Fruit fly (Drosophila melanogaster) ovary, adult (tissue): ENCODE results near the gene CG13239.

Experiments
- CG17801 ChIP-seq: fragments of 200-800 bp; optimal IDR thresholded peaks from 2 replicates; lab custom pipeline; 2019; ENCODE audit warnings: missing biosample characterization, mild to moderate bottlenecking, missing genetic modification characterization, moderate library complexity; ENCODE audit not compliant: partially characterized antibody

The CG13239 gene

DNA sequence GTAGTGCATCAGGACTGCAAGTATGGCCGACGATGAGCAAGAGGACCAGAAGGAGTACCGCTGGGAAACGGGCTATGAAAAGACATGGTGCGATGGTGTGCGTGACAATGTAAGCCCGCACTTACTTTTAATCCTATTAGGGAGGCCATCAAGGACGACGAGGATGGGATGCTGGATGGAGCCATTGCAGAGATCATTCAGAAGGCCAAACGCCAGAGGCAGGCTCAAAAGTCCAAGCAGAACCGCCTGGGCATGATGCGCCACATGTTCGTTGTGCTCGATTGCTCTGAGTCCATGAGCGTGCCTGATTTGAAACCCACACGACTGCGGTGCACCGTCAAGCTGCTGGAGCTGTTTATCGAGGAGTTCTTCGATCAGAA lies 18.7 kb downstream of the CG13239 start:
- TF ChIP-seq CG17801 (GFP tag; lab: Kevin White, UChicago), result no peak

DNA sequence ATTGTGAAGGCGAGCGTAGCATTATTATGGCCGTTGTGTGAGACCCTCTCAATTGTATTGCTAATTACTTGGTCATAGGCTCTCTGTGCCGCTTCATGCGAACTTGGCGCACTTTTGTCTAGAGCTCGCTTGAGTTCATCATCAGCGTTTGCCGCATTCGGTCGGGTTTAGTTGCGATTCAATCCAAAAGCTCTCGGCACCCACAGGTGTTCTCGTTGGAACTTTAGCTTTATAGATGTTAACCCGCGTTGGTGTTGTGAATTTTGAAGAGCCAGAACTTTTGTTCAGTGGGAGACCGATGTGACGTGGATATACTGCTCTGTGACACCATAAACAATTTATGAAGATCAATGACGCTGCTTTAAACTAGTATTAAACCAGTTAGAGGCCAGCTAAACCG lies 20.3 kb downstream of the CG13239 start, which contains the start of gene slif:
slif (plus strand) TSS at position 132 of the 400 bp plus-strand sequence.
- TF ChIP-seq CG17801 (GFP tag; lab: Kevin White, UChicago), result no peak

DNA sequence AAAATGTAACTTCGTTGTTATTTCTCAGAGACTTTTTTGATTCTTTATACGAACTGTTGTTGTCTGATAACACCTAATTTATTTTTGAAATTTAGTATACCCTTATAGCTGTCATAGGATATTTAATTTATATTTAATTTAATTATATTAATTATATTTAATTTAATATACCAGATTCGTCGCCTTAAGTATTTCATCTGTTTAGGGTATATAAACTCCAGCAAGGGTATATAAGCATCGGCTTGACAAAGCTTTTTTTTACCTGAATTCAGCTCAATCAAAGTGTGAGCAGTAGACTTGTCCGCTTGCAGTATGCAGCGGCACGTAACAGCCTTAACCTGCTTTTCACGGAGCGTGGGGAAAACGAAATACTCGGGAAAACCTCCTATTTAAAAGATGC lies 23.1 kb downstream of the CG13239 start:
- no peak for TF ChIP-seq CG17801 (GFP tag; lab: Kevin White, UChicago)

DNA sequence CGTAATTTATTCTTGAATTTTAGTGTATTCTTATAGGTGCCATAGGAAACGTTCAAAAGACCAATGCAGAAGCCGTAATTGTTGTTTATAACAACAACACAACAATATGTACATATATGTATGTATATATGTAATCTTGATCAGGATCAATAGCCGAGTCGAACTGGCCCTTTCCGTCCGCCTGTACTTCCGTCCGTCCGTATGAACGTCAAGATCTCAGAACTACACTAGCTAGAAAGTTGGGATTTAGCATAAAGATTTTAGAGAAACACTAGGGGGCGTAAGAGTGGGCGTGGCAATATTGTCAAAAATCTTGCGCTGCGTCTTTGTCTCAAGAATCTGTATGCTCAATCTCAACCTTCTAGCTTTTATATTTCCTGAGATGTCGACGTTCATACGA lies 23.9 kb downstream of the CG13239 start:
- no peak for TF ChIP-seq CG17801 (GFP tag; lab: Kevin White, UChicago)

DNA sequence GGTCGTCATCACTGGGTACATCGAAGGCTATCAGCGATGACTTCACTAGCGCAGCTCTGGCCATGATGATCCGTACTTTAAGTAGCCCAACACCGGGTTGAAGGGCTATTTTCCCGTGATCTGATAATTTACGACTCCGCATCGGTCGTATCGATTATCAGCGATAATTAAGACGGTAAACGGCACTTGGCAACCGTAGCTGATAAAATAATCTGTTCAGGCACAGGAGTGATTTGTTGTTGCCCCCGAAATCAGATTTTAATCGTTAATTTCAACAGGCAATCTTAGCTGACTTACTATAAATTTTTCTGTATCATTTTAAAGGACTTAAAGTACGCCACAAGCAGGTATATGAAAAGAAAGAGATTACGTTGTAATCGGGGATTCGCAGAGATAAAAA lies 25.3 kb downstream of the CG13239 start:
- no peak for TF ChIP-seq CG17801 (GFP tag; lab: Kevin White, UChicago)

DNA sequence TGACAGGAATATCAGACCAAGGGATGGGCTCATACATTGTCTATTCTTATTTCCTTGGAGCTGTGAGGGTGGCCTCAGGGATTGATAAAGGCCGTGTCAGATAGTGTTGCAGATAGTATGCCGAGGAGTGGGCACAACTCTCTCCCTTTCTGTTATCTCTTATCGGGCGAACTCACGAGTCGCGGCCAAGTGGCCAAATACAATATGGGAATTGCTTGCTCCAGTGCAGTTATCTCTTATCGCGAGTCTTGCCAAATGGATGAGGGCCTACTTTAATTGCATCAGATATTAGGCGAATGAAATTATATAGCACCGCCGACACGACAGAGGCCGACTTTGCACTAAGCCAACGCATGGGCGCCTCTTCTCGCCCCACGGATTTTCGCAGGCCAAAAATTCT lies 26.4 kb downstream of the CG13239 start:
- TF ChIP-seq CG17801 (GFP tag; lab: Kevin White, UChicago), result no peak

DNA sequence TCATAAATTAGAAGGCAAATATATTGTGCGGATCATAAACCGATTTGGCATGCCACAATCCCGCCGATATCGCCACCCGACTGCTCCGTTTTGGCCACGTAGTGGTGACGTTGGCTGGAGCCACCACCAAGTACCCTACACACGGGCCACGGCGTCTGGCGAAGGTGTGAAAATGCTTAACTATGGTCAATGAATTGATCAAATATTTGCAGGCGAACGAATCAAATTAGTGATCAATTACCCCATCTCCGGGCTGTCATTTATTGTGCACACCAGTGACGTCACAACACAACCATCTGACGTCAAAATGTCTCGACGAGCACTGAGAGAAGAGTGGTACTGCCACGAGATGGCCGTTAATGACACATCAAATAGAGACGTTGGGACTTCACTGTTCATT lies 27.1 kb downstream of the CG13239 start:
- TF ChIP-seq CG17801 (GFP tag; lab: Kevin White, UChicago), result no peak

DNA sequence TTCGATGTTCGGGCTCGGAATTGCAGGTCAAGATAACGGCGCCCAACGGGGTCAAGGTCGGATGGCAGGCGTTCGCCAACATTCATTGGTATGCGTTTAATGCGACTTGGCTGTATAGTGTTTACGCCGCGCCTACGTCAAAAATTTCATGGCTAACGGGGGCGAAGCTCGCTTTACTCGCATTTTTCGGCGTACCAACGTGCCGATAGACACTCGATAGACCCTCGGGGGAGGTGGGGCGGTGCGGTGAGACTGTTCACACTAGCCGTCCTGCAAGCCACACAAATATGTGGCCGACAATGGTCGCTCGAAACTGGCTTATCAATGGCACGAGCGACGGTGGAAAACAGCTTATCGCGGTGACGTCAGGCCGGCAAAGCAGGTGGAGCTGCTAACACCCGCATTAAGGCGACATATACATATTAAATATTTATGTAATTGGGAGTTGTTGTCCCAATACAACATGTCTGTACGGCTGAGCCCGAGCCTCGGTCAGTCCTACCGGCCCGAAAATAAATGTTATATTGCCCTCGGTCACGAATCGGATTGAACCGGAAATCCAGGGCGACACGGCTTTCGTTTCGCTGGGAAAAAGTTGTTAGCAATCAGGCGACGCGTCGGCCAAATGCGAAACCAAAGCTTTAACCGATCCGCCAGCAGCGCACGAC lies 28.1 kb downstream of the CG13239 start:
- TF ChIP-seq CG17801 (GFP tag; lab: Kevin White, UChicago), result no peak

DNA sequence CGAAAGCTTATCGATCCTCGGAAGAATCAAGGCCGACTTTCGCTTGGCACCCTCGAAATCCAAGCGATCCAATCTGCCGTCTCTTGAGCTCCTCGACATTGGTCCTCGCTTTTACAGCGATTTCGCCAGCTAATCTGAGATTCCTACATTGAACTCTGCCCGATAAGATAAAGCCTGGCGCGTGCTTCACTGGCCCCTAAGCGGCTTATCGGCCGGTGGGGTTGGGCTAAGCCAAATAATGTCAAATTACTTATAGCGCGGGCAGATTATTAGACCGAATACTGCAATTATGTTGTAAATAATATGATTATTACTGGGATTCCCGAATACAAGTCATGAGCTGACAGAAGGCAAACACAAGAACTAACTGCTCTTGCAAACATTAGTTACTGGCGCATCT lies 29.4 kb downstream of the CG13239 start:
- TF ChIP-seq CG17801 (GFP tag; lab: Kevin White, UChicago), result no peak

DNA sequence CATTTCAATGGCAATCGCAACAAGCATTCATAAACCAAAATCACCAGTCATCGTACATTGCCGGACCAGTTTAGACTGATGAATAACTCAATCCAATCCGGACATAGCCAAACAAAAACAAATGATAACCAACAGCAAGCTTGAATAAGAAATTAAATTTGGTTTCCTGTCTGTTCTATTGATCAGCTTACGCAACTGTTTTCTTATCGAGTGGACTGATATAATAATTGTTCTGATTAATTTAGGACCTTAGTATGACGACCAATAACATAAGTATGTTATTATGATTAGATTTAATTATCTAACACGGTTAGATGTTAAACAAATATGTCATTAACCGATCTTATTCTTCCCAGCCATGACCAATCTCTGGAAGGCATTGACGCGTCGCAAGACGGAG lies 30.4 kb downstream of the CG13239 start:
- TF ChIP-seq CG17801 (GFP tag; lab: Kevin White, UChicago), result no peak

DNA sequence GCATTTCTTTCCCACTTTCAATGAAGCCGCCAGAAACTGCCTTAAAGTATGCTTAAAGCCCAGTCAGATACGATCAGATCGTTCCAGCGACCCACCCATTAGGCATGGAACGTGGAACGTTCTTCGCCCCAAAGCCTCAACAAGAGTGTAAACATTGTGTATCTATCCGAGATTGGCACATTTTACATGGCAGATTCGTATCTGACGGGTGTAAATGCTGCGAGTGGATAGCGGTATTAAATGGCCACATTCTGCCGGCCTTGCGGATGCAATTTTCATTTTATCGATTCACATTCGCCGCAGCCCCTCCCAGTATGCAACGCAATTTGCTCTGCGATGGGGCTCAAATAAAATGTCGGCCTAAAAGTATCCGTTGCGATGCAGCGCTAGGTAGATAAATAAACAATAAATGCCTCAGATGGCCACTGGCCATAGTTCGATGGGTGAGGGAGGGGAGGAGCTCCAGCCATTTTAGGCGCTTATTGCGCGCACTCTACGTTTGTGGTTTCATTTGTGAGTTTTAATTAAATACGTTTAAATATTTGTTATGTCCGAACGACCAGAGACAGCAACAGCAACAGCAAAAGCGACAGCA lies 34.2 kb downstream of the CG13239 start:
- no peak for TF ChIP-seq CG17801 (GFP tag; lab: Kevin White, UChicago)

DNA sequence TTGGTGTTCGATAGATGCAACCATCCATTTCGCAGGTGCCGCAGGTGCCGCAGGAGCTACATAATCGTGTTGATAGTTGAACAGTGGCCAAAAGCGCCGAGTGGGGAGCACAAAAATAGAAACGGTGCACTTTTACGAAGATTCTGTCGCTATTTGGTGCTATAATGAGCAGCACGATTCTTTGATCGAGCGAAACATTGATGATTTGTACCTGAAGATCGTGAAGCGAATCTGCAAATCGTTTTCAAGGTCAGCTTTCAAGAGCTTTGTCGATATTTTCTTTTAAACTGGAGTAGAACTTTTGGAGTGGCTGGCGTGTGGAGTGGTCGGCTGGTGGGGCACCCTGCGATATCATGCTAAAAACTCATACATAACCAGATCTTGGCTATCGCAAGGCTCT lies 37.9 kb downstream of the CG13239 start, which contains the start of gene CG11131:
CG11131 (plus strand) TSS at position 301 of the 400 bp plus-strand sequence.
- no peak for TF ChIP-seq CG17801 (GFP tag; lab: Kevin White, UChicago)

DNA sequence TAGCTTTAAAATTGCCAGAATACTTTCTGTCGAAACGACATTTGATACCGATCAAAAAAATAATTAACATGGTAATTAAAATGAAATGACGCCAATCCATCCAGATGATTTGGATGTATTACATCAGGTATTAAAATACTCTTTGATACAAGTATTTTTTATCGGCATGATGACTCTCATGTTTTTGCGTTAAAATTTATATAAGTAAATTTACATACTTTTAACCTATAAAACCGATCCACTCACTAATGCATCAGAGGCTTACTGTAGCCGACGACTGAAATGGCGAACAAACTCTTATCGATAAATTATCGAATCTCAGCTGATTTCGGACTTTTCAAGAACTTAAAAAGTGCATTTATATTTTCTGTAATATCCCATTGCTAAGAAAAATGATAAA lies 41.0 kb downstream of the CG13239 start, which contains the start of gene BoYb:
BoYb (plus strand) TSS at position 301 of the 400 bp plus-strand sequence.
- TF ChIP-seq CG17801 (GFP tag; lab: Kevin White, UChicago), result no peak

DNA sequence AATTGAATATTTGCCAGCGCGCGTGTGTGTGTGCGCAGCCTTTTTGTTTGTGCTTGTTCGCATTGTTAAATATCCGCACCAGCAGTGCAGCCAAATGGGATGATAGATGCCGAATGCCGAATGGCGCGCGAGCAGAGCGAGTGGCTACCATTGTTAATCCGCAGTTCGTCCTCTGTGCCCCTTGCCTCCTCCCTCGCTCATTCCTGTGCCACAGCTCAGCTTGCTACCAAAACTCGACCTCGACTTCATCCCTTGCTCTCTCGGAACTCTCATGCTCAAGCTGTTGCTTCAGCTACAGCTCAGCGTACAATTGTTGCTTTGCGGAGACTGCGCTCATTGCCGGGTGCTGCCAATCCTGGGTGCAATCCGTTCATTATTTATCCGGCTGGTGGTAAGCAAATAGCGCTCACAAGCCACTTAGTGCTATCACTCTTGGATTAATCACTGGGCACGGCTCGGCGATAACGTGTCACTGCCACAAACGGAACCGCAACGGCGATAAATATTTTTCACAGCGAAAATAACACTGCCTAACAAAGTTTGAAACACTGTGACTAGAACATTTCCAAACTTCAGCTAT lies 48.8 kb downstream of the CG13239 start:
- no peak for TF ChIP-seq CG17801 (GFP tag; lab: Kevin White, UChicago)

DNA sequence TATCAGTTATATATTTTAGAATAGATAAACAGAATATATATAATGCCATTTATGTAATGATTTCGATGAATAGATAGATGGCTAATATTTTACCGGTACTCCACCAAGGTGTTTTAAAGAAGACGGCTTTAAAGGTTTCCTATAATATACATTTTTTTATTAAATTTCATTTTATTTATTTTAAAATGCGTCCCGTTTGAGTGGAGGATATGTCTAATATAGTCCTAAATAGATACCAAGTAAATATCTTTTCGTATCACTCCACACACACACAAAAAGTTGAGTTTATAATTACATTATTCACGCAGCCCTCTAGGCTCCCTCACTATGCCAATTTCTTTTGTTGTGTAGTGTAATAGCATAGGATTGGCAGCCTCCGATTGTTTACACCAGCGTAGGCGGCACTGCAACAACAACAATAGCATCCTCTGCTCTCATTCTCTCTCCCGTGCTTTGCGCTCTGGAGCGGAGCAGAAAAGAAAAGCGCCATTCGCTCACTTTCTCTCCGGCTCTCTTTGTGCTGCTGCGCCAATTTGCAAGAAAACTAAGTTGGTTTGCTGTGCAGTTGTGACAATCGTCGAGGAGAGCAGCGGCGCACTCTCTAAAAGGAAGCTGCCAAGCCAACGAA lies 49.4 kb downstream of the CG13239 start, which contains the start of gene CG12768:
CG12768 (plus strand) TSS at position 578 of the 628 bp plus-strand sequence.
- no peak for TF ChIP-seq CG17801 (GFP tag; lab: Kevin White, UChicago)
